Worm (Caenorhabditis elegans) whole organism, L4 larva: Measurements from ENCODE around the gene fbxa-218.

ENCODE experiments used
- F10B5.3 ChIP-seq: sonication (generic microtip); optimal IDR thresholded peaks from 2 replicates; lab custom pipeline; 2016; ENCODE audit warnings: mild to moderate bottlenecking, missing genetic modification characterization, missing compliant biosample characterization
- F26F4.8 ChIP-seq: fragments of 200-800 bp; sonication (Bioruptor generic); conservative IDR thresholded peaks from 2 replicates; pipeline ENCODE4 v1.3.6; 2022; ENCODE audit warnings: missing genetic modification characterization, missing compliant biosample characterization
- F44E2.7 ChIP-seq: fragments of 200-800 bp; sonication (Bioruptor generic); IDR thresholded peaks from 2 replicates; pipeline ENCODE4 v2.1.2; 2022; ENCODE audit warnings: missing genetic modification characterization, missing compliant biosample characterization
- F49E8.2 ChIP-seq: sonication (generic microtip); optimal IDR thresholded peaks from 2 replicates; lab custom pipeline; 2016; ENCODE audit warnings: missing compliant biosample characterization, mild to moderate bottlenecking, missing genetic modification characterization, borderline replicate concordance
- Y75B8A.6 ChIP-seq: fragments of 200-800 bp; sonication (Bioruptor generic); IDR thresholded peaks from 2 replicates; pipeline ENCODE4 v1.3.6; 2022; ENCODE audit warnings: missing genetic modification reagents, missing genetic modification characterization, missing compliant biosample characterization
- aha-1 ChIP-seq: fragments of 150-350 bp; peaks from one replicate; lab custom pipeline; 2014; ENCODE audit warnings: missing biosample characterization, missing genetic modification characterization
- arid-1 ChIP-seq: fragments of 200-800 bp; sonication (Bioruptor generic); conservative IDR thresholded peaks from 2 replicates; pipeline ENCODE4 v1.3.6; 2022; ENCODE audit warnings: missing genetic modification reagents, missing genetic modification characterization, missing compliant biosample characterization
- ceh-82 ChIP-seq: sonication (generic microtip); optimal IDR thresholded peaks from 2 replicates; lab custom pipeline; 2017; ENCODE audit warnings: missing biosample characterization, missing genetic modification characterization
- daf-16 ChIP-seq, 3 experiments: sonication (generic microtip); optimal IDR thresholded peaks; 2 replicates each; lab custom pipeline; 2016 to 2017; ENCODE audit warnings: missing genetic modification characterization in 3 of 3, missing genetic modification reagents in 3 of 3, mild to moderate bottlenecking in 2 of 3, missing compliant biosample characterization in 2 of 3, missing biosample characterization in 1 of 3, moderate library complexity in 1 of 3
- daf-8 ChIP-seq: fragments of 200-800 bp; sonication (Bioruptor generic); IDR thresholded peaks from 2 replicates; pipeline ENCODE4 v1.3.6; 2022; ENCODE audit warnings: missing genetic modification characterization, missing compliant biosample characterization
- dmd-6 ChIP-seq: fragments of 200-800 bp; sonication (Bioruptor generic); IDR thresholded peaks from 2 replicates; pipeline ENCODE4 v1.3.6; 2022; ENCODE audit warnings: missing genetic modification reagents, missing genetic modification characterization, missing compliant biosample characterization
- dmd-9 ChIP-seq: fragments of 200-800 bp; sonication (Bioruptor generic); IDR thresholded peaks from 2 replicates; pipeline ENCODE4 v1.3.6; 2022; ENCODE audit warnings: missing genetic modification reagents, missing genetic modification characterization, missing compliant biosample characterization
- dpl-1 ChIP-seq: fragments of 150-350 bp; optimal IDR thresholded peaks from 2 replicates; lab custom pipeline; 2014; ENCODE audit warnings: missing biosample characterization, missing genetic modification reagents, missing genetic modification characterization
- egl-27 ChIP-seq: sonication (generic microtip); optimal IDR thresholded peaks from 3 replicates; lab custom pipeline; 2017; ENCODE audit warnings: missing biosample characterization, missing genetic modification reagents, missing genetic modification characterization
- egl-43 ChIP-seq: fragments of 200-800 bp; sonication (Bioruptor generic); IDR thresholded peaks from 2 replicates; pipeline ENCODE4 v1.3.6; 2022; ENCODE audit warnings: missing genetic modification reagents, missing genetic modification characterization, missing compliant biosample characterization
- fos-1 ChIP-seq: fragments of 150-350 bp; optimal IDR thresholded peaks from 2 replicates; lab custom pipeline; 2014; ENCODE audit warnings: missing biosample characterization, missing genetic modification characterization
- hif-1 ChIP-seq, 2 experiments: sonication (generic microtip); optimal IDR thresholded peaks; 2 replicates each; lab custom pipeline; 2016 to 2017; ENCODE audit warnings: missing compliant biosample characterization in 2 of 2, missing genetic modification characterization in 2 of 2, missing genetic modification reagents in 2 of 2, missing genotype in 2 of 2, mild to moderate bottlenecking in 1 of 2
- hmg-1.1 ChIP-seq: fragments of 200-800 bp; sonication (Bioruptor generic); IDR thresholded peaks from 2 replicates; pipeline ENCODE4 v1.3.6; 2022; ENCODE audit warnings: missing genetic modification reagents, missing genetic modification characterization, missing compliant biosample characterization
- lim-7 ChIP-seq: fragments of 200-800 bp; sonication (Bioruptor generic); IDR thresholded peaks from 2 replicates; pipeline ENCODE4 v1.3.6; 2022; ENCODE audit warnings: missing genetic modification characterization, missing compliant biosample characterization
- lin-1 ChIP-seq: fragments of 200-800 bp; sonication (Bioruptor generic); IDR thresholded peaks from 2 replicates; pipeline ENCODE4 v1.3.6; 2022; ENCODE audit warnings: missing genetic modification reagents, missing genetic modification characterization, missing compliant biosample characterization
- lin-13 ChIP-seq: fragments of 150-350 bp; optimal IDR thresholded peaks from 2 replicates; lab custom pipeline; 2014; ENCODE audit warnings: missing biosample characterization, missing genetic modification reagents, missing genetic modification characterization
- mdt-29 ChIP-seq: fragments of 200-800 bp; sonication (Bioruptor generic); IDR thresholded peaks from 2 replicates; pipeline ENCODE4 v1.3.6; 2022; ENCODE audit warnings: missing genetic modification reagents, missing genetic modification characterization, missing compliant biosample characterization
- mep-1 ChIP-seq: fragments of 150-350 bp; sonication (generic microtip); optimal IDR thresholded peaks from 3 replicates; lab custom pipeline; 2014; ENCODE audit warnings: missing biosample characterization, missing genetic modification characterization
- nhr-237 ChIP-seq: sonication (generic microtip); optimal IDR thresholded peaks from 2 replicates; lab custom pipeline; 2017; ENCODE audit warnings: missing biosample characterization, missing genetic modification characterization
- nhr-25 ChIP-seq: sonication (generic microtip); optimal IDR thresholded peaks from 2 replicates; lab custom pipeline; 2017; ENCODE audit warnings: missing genetic modification characterization, mild to moderate bottlenecking, missing compliant biosample characterization, antibody characterized with exemption, moderate library complexity, borderline replicate concordance; ENCODE audit not compliant: insufficient read depth
- nhr-28 ChIP-seq: fragments of 150-350 bp; optimal IDR thresholded peaks from 2 replicates; lab custom pipeline; 2014; ENCODE audit warnings: missing biosample characterization, missing genetic modification characterization
- nhr-41 ChIP-seq: fragments of 200-800 bp; sonication (Bioruptor generic); IDR thresholded peaks from 2 replicates; pipeline ENCODE4 v1.3.6; 2022; ENCODE audit warnings: missing genetic modification reagents, missing genetic modification characterization, missing compliant biosample characterization
- nhr-77 ChIP-seq: fragments of 150-350 bp; optimal IDR thresholded peaks from 2 replicates; lab custom pipeline; 2014; ENCODE audit warnings: missing biosample characterization, missing genetic modification characterization
- php-3 ChIP-seq: fragments of 200-800 bp; sonication (Bioruptor generic); IDR thresholded peaks from 2 replicates; pipeline ENCODE4 v1.3.6; 2022; ENCODE audit warnings: missing genetic modification reagents, missing genetic modification characterization, missing compliant biosample characterization
- pqm-1 ChIP-seq: sonication (generic microtip); optimal IDR thresholded peaks from 2 replicates; lab custom pipeline; 2017; ENCODE audit warnings: missing biosample characterization, missing genetic modification characterization
- saeg-2 ChIP-seq: fragments of 200-800 bp; sonication (Bioruptor generic); IDR thresholded peaks from 2 replicates; pipeline ENCODE4 v1.3.6; 2022; ENCODE audit warnings: missing genetic modification reagents, missing genetic modification characterization, missing compliant biosample characterization
- snpc-1.2 ChIP-seq: fragments of 200-800 bp; sonication (Bioruptor generic); IDR thresholded peaks from 2 replicates; pipeline ENCODE4 v1.3.6; 2022; ENCODE audit warnings: missing genetic modification reagents, missing genetic modification characterization, missing compliant biosample characterization
- snpc-4 ChIP-seq: fragments of 150-350 bp; optimal IDR thresholded peaks from 2 replicates; lab custom pipeline; 2014; ENCODE audit warnings: missing biosample characterization, missing genetic modification characterization
- spr-1 ChIP-seq: sonication (generic microtip); optimal IDR thresholded peaks from 2 replicates; lab custom pipeline; 2016; ENCODE audit warnings: mild to moderate bottlenecking, missing genetic modification characterization, missing compliant biosample characterization
- unc-39 ChIP-seq: sonication (generic microtip); optimal IDR thresholded peaks from 2 replicates; lab custom pipeline; 2017; ENCODE audit warnings: missing biosample characterization, missing genetic modification characterization
- vab-7 ChIP-seq: fragments of 200-800 bp; sonication (Bioruptor generic); IDR thresholded peaks from 2 replicates; pipeline ENCODE4 v1.3.6; 2022; ENCODE audit warnings: missing genetic modification reagents, missing genetic modification characterization, missing compliant biosample characterization
- zip-11 ChIP-seq: fragments of 200-800 bp; sonication (Bioruptor generic); IDR thresholded peaks from 2 replicates; pipeline ENCODE4 v1.3.6; 2022; ENCODE audit warnings: missing genetic modification characterization, missing compliant biosample characterization

fbxa-218 gene

ce11 chrIII:12429579-12430084 lies 6.7 kb upstream of the fbxa-218 start, which contains the start of gene snr-6 (continued):
- peak; percentile 33 for TF ChIP-seq lin-13 (GFP tag; lab: Kevin White, UChicago)
- TF ChIP-seq php-3 (GFP tag; lab: Robert Waterston, UW), result no peak
- TF ChIP-seq hmg-1.1 (GFP tag; lab: Robert Waterston, UW), result peak; percentile 41; the same call in 1 of the 2 replicates
- TF ChIP-seq F49E8.2 (tag; lab: Kevin White, UChicago), result no peak
- TF ChIP-seq daf-8 (GFP tag; lab: Robert Waterston, UW), result no peak
- peak; percentile 59 for TF ChIP-seq mep-1 (tag; lab: Kevin White, UChicago)
- TF ChIP-seq ceh-82 (tag; lab: Kevin White, UChicago), result no peak
- TF ChIP-seq snpc-4 (tag; lab: Kevin White, UChicago), result no peak
- TF ChIP-seq fos-1 (tag; lab: Kevin White, UChicago), result no peak
- TF ChIP-seq nhr-77, result peak; percentile 60
- TF ChIP-seq snpc-1.2 (GFP tag; lab: Robert Waterston, UW), result no peak
- peak; percentile 17 for TF ChIP-seq nhr-28 (tag; lab: Kevin White, UChicago)
- no peak for TF ChIP-seq arid-1 (GFP tag; lab: Robert Waterston, UW)
- no peak for TF ChIP-seq mdt-29 (GFP tag; lab: Robert Waterston, UW)
- TF ChIP-seq nhr-41, result no peak
- no peak for TF ChIP-seq Y75B8A.6 (GFP tag; lab: Robert Waterston, UW)
- no peak for TF ChIP-seq F44E2.7
- TF ChIP-seq nhr-237 (tag; lab: Kevin White, UChicago), result no peak

ce11 chrIII:12430209-12430608 lies 6.1 kb upstream of the fbxa-218 start, which contains the start of gene Y49E10.16:
Gene Y49E10.16, plus strand, starts transcription at chrIII:12430509.
- peak; percentile 32 for TF ChIP-seq pqm-1 (tag; lab: Kevin White, UChicago)
- no peak for TF ChIP-seq daf-16 (GFP tag; optimal IDR thresholded peaks at IDR 0.05; lab: Kevin White, UChicago)
- TF ChIP-seq daf-16 (tag; optimal IDR thresholded peaks at IDR 0.05; lab: Kevin White, UChicago), result peak; percentile 17
- TF ChIP-seq unc-39 (tag; lab: Kevin White, UChicago), result no peak

ce11 chrIII:12434104-12434503 lies 2.2 kb upstream of the fbxa-218 start, which contains the start of gene Y49E10.27:
Gene Y49E10.27, plus strand, starts transcription at chrIII:12434404.
- TF ChIP-seq hmg-1.1 (GFP tag; lab: Robert Waterston, UW), result no peak
- no peak for TF ChIP-seq nhr-25 (tag; lab: Kevin White, UChicago)
- no peak for TF ChIP-seq dpl-1
- TF ChIP-seq vab-7 (GFP tag; lab: Robert Waterston, UW), result no peak
- TF ChIP-seq F26F4.8 (GFP tag; lab: Robert Waterston, UW), result no peak
- no peak for TF ChIP-seq lin-1 (GFP tag; lab: Robert Waterston, UW)
- no peak for TF ChIP-seq egl-43
- TF ChIP-seq nhr-237 (tag; lab: Kevin White, UChicago), result no peak
- TF ChIP-seq unc-39 (tag; lab: Kevin White, UChicago), result no peak
- no peak for TF ChIP-seq saeg-2 (GFP tag; lab: Robert Waterston, UW)
- TF ChIP-seq dmd-6 (GFP tag; lab: Robert Waterston, UW), result no peak
- TF ChIP-seq F10B5.3 (tag; lab: Kevin White, UChicago), result no peak
- TF ChIP-seq lim-7, result no peak
- TF ChIP-seq egl-27 (tag; lab: Kevin White, UChicago), result no peak
- no peak for TF ChIP-seq hif-1 (tag; optimal IDR thresholded peaks at IDR 0.05; lab: Kevin White, UChicago)
- TF ChIP-seq aha-1, result no peak
- no peak for TF ChIP-seq arid-1 (GFP tag; lab: Robert Waterston, UW)
- TF ChIP-seq dmd-9 (GFP tag; lab: Robert Waterston, UW), result no peak
- TF ChIP-seq zip-11 (GFP tag; lab: Robert Waterston, UW), result no peak
- no peak for TF ChIP-seq spr-1 (tag; lab: Kevin White, UChicago)
